Worm (Caenorhabditis elegans): ENCODE results near the gene arl-5.
A peak's percentile ranks its signal among the peaks of the same experiment; 100 is the strongest.

arl-5 gene

ce11 chrIII:9822942-9823341 is at the start of gene arl-5:
Gene arl-5, plus strand, starts transcription at chrIII:9823242.
- TF ChIP-seq dao-5 (tag; optimal IDR thresholded peaks at IDR 0.05) (no peak), him-1 (tag; optimal IDR thresholded peaks at IDR 0.05) (no peak), W03F9.2 (tag; optimal IDR thresholded peaks at IDR 0.05) (no peak)

ce11 chrIII:9775916-9776315 is 47.1 kb upstream of the arl-5 start:
- TF ChIP-seq dao-5 (tag; optimal IDR thresholded peaks at IDR 0.05) = no peak
- TF ChIP-seq W03F9.2 (tag; optimal IDR thresholded peaks at IDR 0.05) = no peak

- TF ChIP-seq W03F9.2 (tag; optimal IDR thresholded peaks at IDR 0.05) (no peak), dao-5 (tag; optimal IDR thresholded peaks at IDR 0.05) (no peak), him-1 (tag; optimal IDR thresholded peaks at IDR 0.05) (no peak)
Measured at ce11 chrIII:9776323-9776722, 46.7 kb upstream of the arl-5 start, which contains the start of gene usp-46. Gene usp-46, plus strand, starts transcription at chrIII:9776623.

ce11 chrIII:9779080-9779479 is 44.0 kb upstream of the arl-5 start:
- no peak for TF ChIP-seq dao-5 (tag; optimal IDR thresholded peaks at IDR 0.05)

ce11 chrIII:9780254-9780653 is 42.8 kb upstream of the arl-5 start, which contains the start of gene sqv-3:
Gene sqv-3, minus strand, starts transcription at chrIII:9780354.
- TF ChIP-seq dao-5 (tag; optimal IDR thresholded peaks at IDR 0.05) = no peak
- TF ChIP-seq him-1 (tag; optimal IDR thresholded peaks at IDR 0.05) = no peak
- no peak for TF ChIP-seq W03F9.2 (tag; optimal IDR thresholded peaks at IDR 0.05)

- peak; percentile 87 for TF ChIP-seq W03F9.2 (tag; optimal IDR thresholded peaks at IDR 0.05)
- peak; percentile 63 for TF ChIP-seq him-1 (tag; optimal IDR thresholded peaks at IDR 0.05)
- no peak for TF ChIP-seq dao-5 (tag; optimal IDR thresholded peaks at IDR 0.05)
Measured at ce11 chrIII:9780665-9781304, 42.3 kb upstream of the arl-5 start, which contains the start of gene vha-1. Gene vha-1, plus strand, starts transcription at chrIII:9781254.

- TF ChIP-seq W03F9.2 (tag; optimal IDR thresholded peaks at IDR 0.05) (no peak), dao-5 (tag; optimal IDR thresholded peaks at IDR 0.05) (no peak), him-1 (tag; optimal IDR thresholded peaks at IDR 0.05) (no peak)
Measured at ce11 chrIII:9782011-9782436, 41.0 kb upstream of the arl-5 start, which contains the start of gene vha-2. Gene vha-2, plus strand, starts transcription at chrIII:9782164.

ce11 chrIII:9782483-9783081 is 40.5 kb upstream of the arl-5 start, which contains the start of gene R10E11.6:
Gene R10E11.6, plus strand, starts transcription at chrIII:9783006.
- TF ChIP-seq W03F9.2 (tag; optimal IDR thresholded peaks at IDR 0.05) (no peak), dao-5 (tag; optimal IDR thresholded peaks at IDR 0.05) (no peak)

- TF ChIP-seq dao-5 (tag; optimal IDR thresholded peaks at IDR 0.05) (no peak), him-1 (tag; optimal IDR thresholded peaks at IDR 0.05) (no peak), W03F9.2 (tag; optimal IDR thresholded peaks at IDR 0.05) (no peak)
Measured at ce11 chrIII:9783133-9783590, 39.9 kb upstream of the arl-5 start.

ce11 chrIII:9786776-9787175 is 36.3 kb upstream of the arl-5 start:
- no peak for TF ChIP-seq him-1 (tag; optimal IDR thresholded peaks at IDR 0.05)
- TF ChIP-seq W03F9.2 (tag; optimal IDR thresholded peaks at IDR 0.05) = no peak
- TF ChIP-seq dao-5 (tag; optimal IDR thresholded peaks at IDR 0.05) = no peak

- no peak for TF ChIP-seq him-1 (tag; optimal IDR thresholded peaks at IDR 0.05)
- TF ChIP-seq dao-5 (tag; optimal IDR thresholded peaks at IDR 0.05) = no peak
- no peak for TF ChIP-seq W03F9.2 (tag; optimal IDR thresholded peaks at IDR 0.05)
Measured at ce11 chrIII:9789083-9789482, 34.0 kb upstream of the arl-5 start.

- TF ChIP-seq him-1 (tag; optimal IDR thresholded peaks at IDR 0.05) (no peak), dao-5 (tag; optimal IDR thresholded peaks at IDR 0.05) (no peak)
Measured at ce11 chrIII:9789607-9790073, 33.4 kb upstream of the arl-5 start, which contains the start of gene R10E11.5. Gene R10E11.5, minus strand, starts transcription at chrIII:9789657.

ce11 chrIII:9793592-9794417 is 29.2 kb upstream of the arl-5 start, which contains the start of the genes R10E11.9 and mcm-6:
Gene R10E11.9, minus strand, starts transcription at chrIII:9793642.
Gene mcm-6, plus strand, starts transcription at chrIII:9794367.
- TF ChIP-seq him-1 (tag; optimal IDR thresholded peaks at IDR 0.05) (no peak), dao-5 (tag; optimal IDR thresholded peaks at IDR 0.05) (no peak), W03F9.2 (tag; optimal IDR thresholded peaks at IDR 0.05) (no peak)

All from whole organism, L4/young adult.